Worm (Caenorhabditis elegans): ENCODE measurements around the gene aass-1.

Gene aass-1

ce11 chrIV:244843-245242 is at the start of gene aass-1:
Gene aass-1, plus strand, starts transcription at chrIV:245143.
- no peak for TF ChIP-seq fkh-10 (GFP tag; optimal IDR thresholded peaks at IDR 0.05)
- no peak for TF ChIP-seq nhr-28 (tag; optimal IDR thresholded peaks at IDR 0.05)
- TF ChIP-seq C16A3.4 (tag; optimal IDR thresholded peaks at IDR 0.05): no peak
- TF ChIP-seq vab-15 (tag; optimal IDR thresholded peaks at IDR 0.05): no peak
- no peak for TF ChIP-seq F16B12.6 (tag; optimal IDR thresholded peaks at IDR 0.05)
- TF ChIP-seq fkh-8 (tag; optimal IDR thresholded peaks at IDR 0.05): no peak
- no peak for TF ChIP-seq ztf-4 (tag; optimal IDR thresholded peaks at IDR 0.05)
- no peak for TF ChIP-seq lin-39 (tag; optimal IDR thresholded peaks at IDR 0.05)
- no peak for TF ChIP-seq swsn-7 (tag; optimal IDR thresholded peaks at IDR 0.05)
- TF ChIP-seq nhr-84 (tag; optimal IDR thresholded peaks at IDR 0.05): no peak
- TF ChIP-seq pax-3 (tag; optimal IDR thresholded peaks at IDR 0.05): no peak
- TF ChIP-seq mab-9 (GFP tag; IDR thresholded peaks at IDR 0.05): no peak
- no peak for TF ChIP-seq snpc-4 (tag; optimal IDR thresholded peaks at IDR 0.05)

ce11 chrIV:202921-203652 is 41.9 kb upstream of the aass-1 start, which contains the start of gene gfrp-1:
Gene gfrp-1, plus strand, starts transcription at chrIV:203602.
- TF ChIP-seq nhr-12 (tag; optimal IDR thresholded peaks at IDR 0.05) (no peak), elt-2 (tag; optimal IDR thresholded peaks at IDR 0.05) (no peak), aha-1 (tag; optimal IDR thresholded peaks at IDR 0.05) (no peak), sup-37 (GFP tag; optimal IDR thresholded peaks at IDR 0.05) (no peak), unc-130 (tag; optimal IDR thresholded peaks at IDR 0.05) (no peak), nhr-71 (tag; optimal IDR thresholded peaks at IDR 0.05) (no peak), alr-1 (tag; optimal IDR thresholded peaks at IDR 0.05; ENCODE audit: borderline replicate concordance) (no peak)

ce11 chrIV:204998-205397 is 39.9 kb upstream of the aass-1 start, which contains the start of gene coa-1:
Gene coa-1, plus strand, starts transcription at chrIV:205298.
- no peak for TF ChIP-seq fos-1 (tag; optimal IDR thresholded peaks at IDR 0.05)

- TF ChIP-seq unc-62 (GFP tag; optimal IDR thresholded peaks at IDR 0.05) (no peak), nhr-77 (tag; optimal IDR thresholded peaks at IDR 0.05) (no peak), unc-130 (tag; optimal IDR thresholded peaks at IDR 0.05) (no peak)
These were observed 37.1 kb upstream of the aass-1 start, which contains the start of gene Y38C1AA.1 for ce11 chrIV:207885-208284. Gene Y38C1AA.1, plus strand, starts transcription at chrIV:208185.

ce11 chrIV:210591-210990 is 34.4 kb upstream of the aass-1 start:
- TF ChIP-seq blmp-1 (tag; optimal IDR thresholded peaks at IDR 0.05) (peak; percentile 14), skn-1 (tag; optimal IDR thresholded peaks at IDR 0.05) (peak; percentile 61), snu-23 (GFP tag; optimal IDR thresholded peaks at IDR 0.05) (peak; percentile 57), ceh-82 (tag; optimal IDR thresholded peaks at IDR 0.05) (peak in 2 of 3 experiments; percentile 10 to 27), lin-15B (tag; optimal IDR thresholded peaks at IDR 0.05) (no peak), aly-2 (tag; optimal IDR thresholded peaks at IDR 0.05) (no peak), elt-3 (tag; optimal IDR thresholded peaks at IDR 0.05) (peak in 2 of 6 experiments; percentile 22 to 50), lsy-2 (tag; optimal IDR thresholded peaks at IDR 0.05) (peak; percentile 35 to 38), mdl-1 (tag; optimal IDR thresholded peaks at IDR 0.05) (peak in 1 of 2 experiments; percentile 10), nhr-71 (tag; optimal IDR thresholded peaks at IDR 0.05) (peak; percentile 64), swsn-7 (tag; optimal IDR thresholded peaks at IDR 0.05) (peak; percentile 49), mef-2 (tag; optimal IDR thresholded peaks at IDR 0.05) (no peak), nhr-85 (tag) (peak; percentile 84), mep-1 (tag; optimal IDR thresholded peaks at IDR 0.05) (peak; percentile 35), efl-1 (optimal IDR thresholded peaks at IDR 0.05) (peak; percentile 50 to 53), efl-1 (GFP tag; optimal IDR thresholded peaks at IDR 0.05 in 1 of 2) (peak; percentile 32 to 94), xbp-1 (tag; optimal IDR thresholded peaks at IDR 0.05) (no peak), nhr-90 (tag; optimal IDR thresholded peaks at IDR 0.05; ENCODE audit: poor library complexity) (peak; percentile 75), lin-13 (GFP tag; optimal IDR thresholded peaks at IDR 0.05) (peak; percentile 11), nhr-20 (tag; optimal IDR thresholded peaks at IDR 0.05) (peak; percentile 50), ceh-63 (GFP tag; optimal IDR thresholded peaks at IDR 0.05) (no peak), elt-2 (tag; optimal IDR thresholded peaks at IDR 0.05) (peak; percentile 79), unc-86 (tag; optimal IDR thresholded peaks at IDR 0.05) (peak; percentile 9), lin-35 (GFP tag; optimal IDR thresholded peaks at IDR 0.05) (peak in 1 of 2 experiments; percentile 66), lin-14 (GFP tag; optimal IDR thresholded peaks at IDR 0.05) (no peak), dpl-1 (GFP tag; optimal IDR thresholded peaks at IDR 0.05) (peak; percentile 10 to 25 (median 23))

Measured in whole organism, L1 larva.